Worm (Caenorhabditis elegans): Measurements from ENCODE around the gene srg-55.

DNA sequence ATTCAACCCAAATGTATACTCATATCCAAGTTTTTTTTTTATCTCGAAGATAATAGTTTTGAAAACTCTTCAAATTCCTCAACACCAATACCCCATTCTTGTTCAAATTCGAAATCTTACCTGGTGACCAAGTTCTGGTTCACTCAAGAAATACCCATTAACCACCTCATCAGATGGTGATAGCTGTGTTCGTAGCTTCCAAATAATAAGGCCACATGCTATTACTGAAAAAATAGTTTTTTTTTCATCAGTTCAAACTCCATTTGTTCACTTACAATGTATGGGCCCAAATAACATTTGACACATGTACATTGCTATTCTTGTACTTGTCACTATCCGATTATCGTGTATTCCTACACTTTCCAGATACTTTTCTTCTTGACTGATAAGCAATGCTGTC, 20.7 kb downstream of the srg-55 start:
- TF ChIP-seq nhr-12 (tag; optimal IDR thresholded peaks at IDR 0.05), result no peak
- no peak for TF ChIP-seq unc-39 (tag; optimal IDR thresholded peaks at IDR 0.05)
- no peak for TF ChIP-seq hlh-1 (tag; optimal IDR thresholded peaks at IDR 0.05)
- no peak for TF ChIP-seq mep-1 (tag; optimal IDR thresholded peaks at IDR 0.05)
- TF ChIP-seq ceh-39 (tag; optimal IDR thresholded peaks at IDR 0.05), result no peak
- TF ChIP-seq flh-1 (GFP tag; optimal IDR thresholded peaks at IDR 0.05), result no peak
- TF ChIP-seq ztf-11 (tag; optimal IDR thresholded peaks at IDR 0.05), result no peak
- no peak for TF ChIP-seq snpc-4 (tag; optimal IDR thresholded peaks at IDR 0.05)
- no peak for TF ChIP-seq ceh-43 (GFP tag; optimal IDR thresholded peaks at IDR 0.05)
- TF ChIP-seq ham-2 (GFP tag; optimal IDR thresholded peaks at IDR 0.05), result no peak
- TF ChIP-seq lsy-2 (tag; optimal IDR thresholded peaks at IDR 0.05), result no peak

All from whole organism, mixed stage, embryonic.